Fruit fly (Drosophila melanogaster): ENCODE measurements around the gene osp.

dm6 chr2L:14663147-14663546 is 26.0 kb downstream of the osp start:
- TF ChIP-seq Mnt (GFP tag; optimal IDR thresholded peaks at IDR 0.05) (no peak), kay (GFP tag; ENCODE audit: borderline replicate concordance) (no peak), Crg-1 (GFP tag; optimal IDR thresholded peaks at IDR 0.05) (no peak), CG5204 (GFP tag; optimal IDR thresholded peaks at IDR 0.05) (no peak), cic (GFP tag; optimal IDR thresholded peaks at IDR 0.05) (no peak), CG33017 (tag; optimal IDR thresholded peaks at IDR 0.05) (no peak), CG7045 (GFP tag; optimal IDR thresholded peaks at IDR 0.05) (no peak), Hr96 (GFP tag; optimal IDR thresholded peaks at IDR 0.05) (no peak), CG14711 (tag; optimal IDR thresholded peaks at IDR 0.05) (no peak), CG1620 (GFP tag; optimal IDR thresholded peaks at IDR 0.05) (no peak), CG12768 (GFP tag; optimal IDR thresholded peaks at IDR 0.05) (no peak), pad (GFP tag; optimal IDR thresholded peaks at IDR 0.05) (no peak), ovo (GFP tag; optimal IDR thresholded peaks at IDR 0.05) (no peak), bab1 (GFP tag; optimal IDR thresholded peaks at IDR 0.05) (no peak)
